Worm (Caenorhabditis elegans): ENCODE results near the gene pezo-1.

pezo-1 gene

ce11 chrIV:9367852-9368627 is 1.7 kb upstream of the pezo-1 start:
- no peak for TF ChIP-seq him-1 (tag; optimal IDR thresholded peaks at IDR 0.05)
- peak; percentile 43 for TF ChIP-seq W03F9.2 (tag; optimal IDR thresholded peaks at IDR 0.05)
- no peak for TF ChIP-seq dao-5 (tag; optimal IDR thresholded peaks at IDR 0.05)

- TF ChIP-seq dao-5 (tag; optimal IDR thresholded peaks at IDR 0.05) (no peak), him-1 (tag; optimal IDR thresholded peaks at IDR 0.05) (no peak), W03F9.2 (tag; optimal IDR thresholded peaks at IDR 0.05) (no peak)
Measured at ce11 chrIV:9353728-9354127, 12.6 kb downstream of the pezo-1 start.

ce11 chrIV:9343102-9343599 is 23.2 kb downstream of the pezo-1 start, which contains the start of gene pigc-1:
Gene pigc-1 (minus strand): TSS chrIV:9343152.
- peak; percentile 1 for TF ChIP-seq W03F9.2 (tag; optimal IDR thresholded peaks at IDR 0.05)
- no peak for TF ChIP-seq dao-5 (tag; optimal IDR thresholded peaks at IDR 0.05)

ce11 chrIV:9341591-9341990 is 24.7 kb downstream of the pezo-1 start, which contains the start of gene vps-26:
Gene vps-26 (minus strand): TSS chrIV:9341790.
- TF ChIP-seq dao-5 (tag; optimal IDR thresholded peaks at IDR 0.05) (no peak), W03F9.2 (tag; optimal IDR thresholded peaks at IDR 0.05) (peak; percentile 22)

DNA sequence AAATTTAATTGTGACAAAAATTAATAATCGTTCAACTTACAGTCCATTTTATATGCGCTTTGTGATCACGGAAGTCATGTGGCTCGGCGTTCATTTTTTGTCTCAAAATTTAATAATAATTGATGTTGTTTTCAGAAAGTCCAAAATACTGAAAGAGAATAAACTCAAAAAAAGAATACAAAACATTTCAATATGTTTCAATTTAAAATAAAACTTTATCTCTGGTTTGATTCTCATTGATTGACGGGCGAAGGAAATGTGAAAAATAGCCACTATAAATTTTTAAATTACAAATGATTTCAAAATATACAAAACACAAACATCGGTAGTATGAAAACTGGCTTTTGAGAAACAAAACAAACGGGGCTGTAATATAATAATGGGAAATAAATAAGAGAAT is 27.1 kb downstream of the pezo-1 start, which contains the start of gene T20D3.6:
T20D3.6 (minus strand) TSS at position 101 of the 400 bp plus-strand sequence.
- no peak for TF ChIP-seq W03F9.2 (tag; optimal IDR thresholded peaks at IDR 0.05)
- TF ChIP-seq dao-5 (tag; optimal IDR thresholded peaks at IDR 0.05): no peak
- no peak for TF ChIP-seq him-1 (tag; optimal IDR thresholded peaks at IDR 0.05)

DNA sequence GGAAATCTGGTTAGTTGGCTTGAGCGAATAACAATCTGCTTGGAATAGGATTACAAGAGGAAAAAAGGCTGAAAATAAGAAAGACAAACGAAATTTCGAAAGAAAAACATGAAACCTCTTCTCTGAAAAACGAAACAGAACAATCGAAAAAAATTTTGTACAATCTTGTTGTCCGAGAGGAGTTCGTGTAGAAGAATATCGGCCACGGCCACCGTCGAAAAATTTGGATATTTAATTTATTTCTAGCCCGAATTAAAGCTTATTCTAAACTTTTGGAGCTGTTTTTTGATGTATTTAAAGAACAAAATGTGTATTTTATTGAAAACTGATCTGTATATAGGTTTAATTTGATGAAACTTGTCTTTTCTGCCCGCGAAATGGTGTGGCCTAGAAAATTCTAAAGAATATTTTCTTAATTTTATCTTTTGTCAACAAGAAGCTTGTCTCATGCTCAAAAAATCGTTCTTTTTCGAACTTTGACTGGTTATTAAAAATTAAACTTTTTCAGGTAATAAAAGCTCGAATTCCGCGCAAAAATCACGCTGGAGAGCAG is 29.7 kb downstream of the pezo-1 start, which contains the start of gene T20D3.5:
T20D3.5 (plus strand) TSS at position 503 of the 553 bp plus-strand sequence.
- no peak for TF ChIP-seq him-1 (tag; optimal IDR thresholded peaks at IDR 0.05)
- TF ChIP-seq W03F9.2 (tag; optimal IDR thresholded peaks at IDR 0.05): no peak
- no peak for TF ChIP-seq dao-5 (tag; optimal IDR thresholded peaks at IDR 0.05)

ce11 chrIV:9335552-9336251 is 30.6 kb downstream of the pezo-1 start, which contains the start of the genes coa-4 and T20D3.14:
Gene coa-4 (minus strand): TSS chrIV:9335602.
Gene T20D3.14 (minus strand): TSS chrIV:9335909.
- TF ChIP-seq W03F9.2 (tag; optimal IDR thresholded peaks at IDR 0.05): no peak
- TF ChIP-seq him-1 (tag; optimal IDR thresholded peaks at IDR 0.05): no peak
- no peak for TF ChIP-seq dao-5 (tag; optimal IDR thresholded peaks at IDR 0.05)

- TF ChIP-seq W03F9.2 (tag; optimal IDR thresholded peaks at IDR 0.05) (no peak), him-1 (tag; optimal IDR thresholded peaks at IDR 0.05) (no peak), dao-5 (tag; optimal IDR thresholded peaks at IDR 0.05) (no peak)
Measured at ce11 chrIV:9333007-9333406, 33.3 kb downstream of the pezo-1 start.

DNA sequence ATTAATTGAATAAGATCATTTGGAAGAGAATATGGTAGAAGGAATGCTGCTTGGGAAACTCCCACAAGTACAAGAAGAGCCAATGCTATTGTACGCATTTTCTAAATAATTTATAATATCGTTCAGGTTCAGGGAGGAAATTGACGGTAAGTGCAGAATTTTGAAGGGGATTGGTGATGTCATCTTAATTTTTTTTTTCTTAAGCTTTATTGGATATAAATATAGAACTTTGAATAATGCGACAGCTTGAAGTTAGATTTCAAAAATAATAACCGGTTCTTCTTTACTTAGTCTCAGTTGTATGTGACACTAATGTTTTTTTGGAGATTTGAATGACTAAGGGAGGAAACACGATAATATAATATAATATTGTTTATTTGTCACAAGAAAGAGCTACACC is 35.6 kb downstream of the pezo-1 start, which contains the start of gene nspg-7.1:
nspg-7.1 (minus strand) TSS at position 101 of the 400 bp plus-strand sequence.
- TF ChIP-seq him-1 (tag; optimal IDR thresholded peaks at IDR 0.05) (no peak), W03F9.2 (tag; optimal IDR thresholded peaks at IDR 0.05) (no peak), dao-5 (tag; optimal IDR thresholded peaks at IDR 0.05) (no peak)

ce11 chrIV:9327706-9328105 is 38.6 kb downstream of the pezo-1 start, which contains the start of gene clec-183:
Gene clec-183 (plus strand): TSS chrIV:9328006.
- TF ChIP-seq W03F9.2 (tag; optimal IDR thresholded peaks at IDR 0.05) (no peak), dao-5 (tag; optimal IDR thresholded peaks at IDR 0.05) (no peak), him-1 (tag; optimal IDR thresholded peaks at IDR 0.05) (no peak)

DNA sequence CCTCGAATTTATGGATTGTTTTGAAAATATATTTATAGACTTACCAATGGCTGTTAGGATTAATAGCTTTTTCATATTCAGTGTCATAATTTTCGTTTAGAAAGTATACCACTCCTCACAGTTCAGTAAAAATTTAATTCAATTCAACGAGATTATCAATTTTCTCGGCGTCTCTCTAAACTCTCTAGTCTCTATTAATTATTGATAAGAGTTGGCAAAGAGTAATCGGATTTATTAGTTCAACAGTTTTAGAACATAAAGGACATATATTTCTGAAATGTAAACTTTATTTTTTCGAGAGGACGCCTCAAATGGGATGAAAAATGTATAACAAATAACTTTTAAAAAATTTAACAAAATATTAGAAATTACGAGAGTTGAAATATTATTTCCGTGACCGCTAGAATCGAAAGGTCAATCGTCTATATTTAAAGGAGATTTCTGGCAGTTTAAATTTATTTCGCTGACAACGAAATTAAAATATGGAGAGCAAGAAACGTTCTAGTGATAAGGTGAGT is 42.3 kb downstream of the pezo-1 start, which contains the start of the genes nspg-11 and F49C12.15:
nspg-11 (minus strand) TSS at position 101 of the 518 bp plus-strand sequence.
F49C12.15 (plus strand) TSS at position 468 of the 518 bp plus-strand sequence.
- TF ChIP-seq W03F9.2 (tag; optimal IDR thresholded peaks at IDR 0.05): no peak
- TF ChIP-seq dao-5 (tag; optimal IDR thresholded peaks at IDR 0.05): no peak
- TF ChIP-seq him-1 (tag; optimal IDR thresholded peaks at IDR 0.05): no peak

DNA sequence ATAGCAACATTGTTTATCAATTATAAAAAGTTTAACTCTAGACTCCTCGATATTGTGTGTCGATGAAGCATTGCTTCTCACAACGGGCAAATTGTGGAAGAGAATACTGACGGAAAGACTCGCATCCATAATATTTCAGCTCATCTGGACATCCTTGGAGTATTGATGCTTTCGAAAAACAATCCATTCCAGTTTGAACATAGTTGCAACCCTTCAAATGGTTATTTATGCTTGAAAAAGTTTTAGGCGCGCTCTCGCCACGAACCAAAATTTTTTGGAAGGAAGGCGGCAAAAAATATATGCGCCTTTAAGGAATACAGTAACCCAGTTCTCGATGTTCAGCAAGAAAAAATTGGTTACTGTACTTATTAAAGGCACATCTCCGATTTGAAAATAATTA is 43.8 kb downstream of the pezo-1 start:
- TF ChIP-seq W03F9.2 (tag; optimal IDR thresholded peaks at IDR 0.05) (no peak), him-1 (tag; optimal IDR thresholded peaks at IDR 0.05) (no peak), dao-5 (tag; optimal IDR thresholded peaks at IDR 0.05) (no peak)
